Worm (Caenorhabditis elegans) whole organism, L2 larva: Measurements from ENCODE around the gene rnf-121.

Source experiments
- C34F6.9 ChIP-seq: fragments of 150-350 bp; optimal IDR thresholded peaks from 2 replicates; lab custom pipeline; 2014; ENCODE audit warnings: missing biosample characterization, missing genetic modification characterization
- F13H6.1 ChIP-seq: sonication (generic microtip); optimal IDR thresholded peaks from 2 replicates; lab custom pipeline; 2016; ENCODE audit warnings: missing genetic modification characterization, missing compliant biosample characterization
- R02D3.7 ChIP-seq: fragments of 150-350 bp; optimal IDR thresholded peaks from 2 replicates; lab custom pipeline; 2014; ENCODE audit warnings: missing biosample characterization, missing genetic modification characterization
- Y55F3AM.14 ChIP-seq: fragments of 200-800 bp; sonication (Bioruptor generic); optimal IDR thresholded peaks from 2 replicates; lab custom pipeline; 2018; ENCODE audit warnings: mild to moderate bottlenecking, missing genetic modification characterization, missing compliant biosample characterization
- ZK546.5 ChIP-seq: sonication (generic microtip); optimal IDR thresholded peaks from 2 replicates; lab custom pipeline; 2017; ENCODE audit warnings: missing biosample characterization, missing genetic modification characterization
- alr-1 ChIP-seq: fragments of 150-350 bp; optimal IDR thresholded peaks from 2 replicates; lab custom pipeline; 2014; ENCODE audit warnings: missing biosample characterization, missing genetic modification characterization
- ama-1 ChIP-seq: fragments of 150-350 bp; optimal IDR thresholded peaks from 2 replicates; lab custom pipeline; 2018; ENCODE audit warnings: inconsistent platforms
- blmp-1 ChIP-seq: sonication (generic microtip); optimal IDR thresholded peaks from 2 replicates; lab custom pipeline; 2017; ENCODE audit warnings: missing genetic modification characterization, mild to moderate bottlenecking, missing compliant biosample characterization, antibody characterized with exemption, moderate library complexity; ENCODE audit not compliant: insufficient read depth
- ceh-16 ChIP-seq: fragments of 150-350 bp; optimal IDR thresholded peaks from 2 replicates; lab custom pipeline; 2014; ENCODE audit warnings: missing biosample characterization, missing genetic modification characterization
- ceh-82 ChIP-seq: fragments of 150-350 bp; optimal IDR thresholded peaks from 2 replicates; lab custom pipeline; 2014; ENCODE audit warnings: missing biosample characterization, missing genetic modification characterization
- crh-2 ChIP-seq: sonication (generic microtip); optimal IDR thresholded peaks from 2 replicates; lab custom pipeline; 2017; ENCODE audit warnings: missing biosample characterization, missing genetic modification characterization
- egl-27 ChIP-seq: sonication (generic microtip); optimal IDR thresholded peaks from 3 replicates; lab custom pipeline; 2017; ENCODE audit warnings: missing biosample characterization, missing genetic modification reagents, missing genetic modification characterization
- elt-3 ChIP-seq: sonication (generic microtip); optimal IDR thresholded peaks from 2 replicates; lab custom pipeline; 2017; ENCODE audit warnings: missing biosample characterization, missing genetic modification characterization
- fos-1 ChIP-seq: fragments of 150-350 bp; optimal IDR thresholded peaks from 2 replicates; lab custom pipeline; 2014; ENCODE audit warnings: missing biosample characterization, missing genetic modification characterization
- gmeb-1 ChIP-seq: fragments of 150-350 bp; optimal IDR thresholded peaks from 2 replicates; lab custom pipeline; 2014; ENCODE audit warnings: missing biosample characterization, missing genetic modification characterization
- lin-11 ChIP-seq: fragments of 150-350 bp; sonication (generic microtip); optimal IDR thresholded peaks from 2 replicates; lab custom pipeline; 2014; ENCODE audit warnings: missing biosample characterization, missing genetic modification characterization, inconsistent platforms, mixed read lengths
- lin-13 ChIP-seq: fragments of 150-350 bp; optimal IDR thresholded peaks from 2 replicates; lab custom pipeline; 2014; ENCODE audit warnings: missing biosample characterization, missing genetic modification reagents, missing genetic modification characterization
- lin-39 ChIP-seq: fragments of 150-350 bp; optimal IDR thresholded peaks from 2 replicates; lab custom pipeline; 2014; ENCODE audit warnings: missing biosample characterization, missing genetic modification reagents, missing genetic modification characterization
- mbf-1 ChIP-seq: sonication (generic microtip); optimal IDR thresholded peaks from 2 replicates; lab custom pipeline; 2017; ENCODE audit warnings: missing biosample characterization, missing genetic modification characterization
- mdl-1 ChIP-seq, 2 experiments: fragments of 150-350 bp in 1 of 2; sonication (generic microtip) in 1 of 2; optimal IDR thresholded peaks; 2 replicates each; lab custom pipeline; 2017; ENCODE audit warnings: missing biosample characterization in 2 of 2, missing genetic modification characterization in 2 of 2
- nhr-10 ChIP-seq: sonication (generic microtip); optimal IDR thresholded peaks from 2 replicates; lab custom pipeline; 2017; ENCODE audit warnings: missing biosample characterization, missing genetic modification characterization
- nhr-11 ChIP-seq: fragments of 150-350 bp; optimal IDR thresholded peaks from 2 replicates; lab custom pipeline; 2014; ENCODE audit warnings: missing biosample characterization, missing genetic modification characterization
- nhr-12 ChIP-seq: fragments of 150-350 bp; optimal IDR thresholded peaks from 2 replicates; lab custom pipeline; 2014; ENCODE audit warnings: missing biosample characterization, missing genetic modification characterization
- nhr-23 ChIP-seq: fragments of 150-350 bp; optimal IDR thresholded peaks from 2 replicates; lab custom pipeline; 2014; ENCODE audit warnings: missing biosample characterization, missing genetic modification reagents, missing genetic modification characterization
- nhr-237 ChIP-seq: fragments of 150-350 bp; optimal IDR thresholded peaks from 2 replicates; lab custom pipeline; 2014; ENCODE audit warnings: missing biosample characterization, missing genetic modification characterization
- nhr-6 ChIP-seq: fragments of 150-350 bp; optimal IDR thresholded peaks from 2 replicates; lab custom pipeline; 2014; ENCODE audit warnings: missing biosample characterization, missing genetic modification characterization
- nhr-77 ChIP-seq: fragments of 150-350 bp; optimal IDR thresholded peaks from 2 replicates; lab custom pipeline; 2014; ENCODE audit warnings: missing biosample characterization, missing genetic modification characterization
- peb-1 ChIP-seq: fragments of 150-350 bp; optimal IDR thresholded peaks from 2 replicates; lab custom pipeline; 2014; ENCODE audit warnings: missing biosample characterization, missing genetic modification characterization
- sem-4 ChIP-seq: fragments of 150-350 bp; optimal IDR thresholded peaks from 2 replicates; lab custom pipeline; 2014; ENCODE audit warnings: missing biosample characterization, missing genetic modification reagents, missing genetic modification characterization
- skn-1 ChIP-seq: sonication (generic microtip); optimal IDR thresholded peaks from 2 replicates; lab custom pipeline; 2017; ENCODE audit warnings: missing biosample characterization, missing genetic modification characterization
- sma-3 ChIP-seq: sonication (generic microtip); optimal IDR thresholded peaks from 2 replicates; lab custom pipeline; 2016; ENCODE audit warnings: missing genetic modification reagents, missing genetic modification characterization, missing compliant biosample characterization
- sma-9 ChIP-seq, 2 experiments: fragments of 150-350 bp in 1 of 2; sonication (generic microtip) in 1 of 2; optimal IDR thresholded peaks; 2 replicates each; lab custom pipeline; 2014 to 2016; ENCODE audit warnings: missing genetic modification characterization in 2 of 2, mild to moderate bottlenecking in 1 of 2, missing biosample characterization in 1 of 2, missing compliant biosample characterization in 1 of 2, missing genetic modification reagents in 1 of 2, moderate library complexity in 1 of 2
- snpc-4 ChIP-seq: fragments of 150-350 bp; optimal IDR thresholded peaks from 2 replicates; lab custom pipeline; 2014; ENCODE audit warnings: missing biosample characterization, missing genetic modification characterization
- unc-39 ChIP-seq: fragments of 150-350 bp; optimal IDR thresholded peaks from 2 replicates; lab custom pipeline; 2014; ENCODE audit warnings: missing biosample characterization, missing genetic modification characterization
- unc-55 ChIP-seq: fragments of 150-350 bp; sonication (generic microtip); optimal IDR thresholded peaks from 3 replicates; lab custom pipeline; 2014; ENCODE audit warnings: missing biosample characterization, missing genetic modification reagents, missing genetic modification characterization
- unc-62 ChIP-seq: fragments of 150-350 bp; optimal IDR thresholded peaks from 2 replicates; lab custom pipeline; 2014; ENCODE audit warnings: missing biosample characterization, missing genetic modification reagents, missing genetic modification characterization
- zag-1 ChIP-seq: fragments of 150-350 bp; optimal IDR thresholded peaks from 2 replicates; lab custom pipeline; 2014; ENCODE audit warnings: missing biosample characterization, missing genetic modification characterization
- ztf-1 ChIP-seq: fragments of 200-800 bp; sonication (Bioruptor generic); conservative IDR thresholded peaks from 2 replicates; pipeline ENCODE4 v1.3.6; 2022; ENCODE audit warnings: missing genetic modification characterization, missing compliant biosample characterization
- ztf-4 ChIP-seq: fragments of 150-350 bp; optimal IDR thresholded peaks from 2 replicates; lab custom pipeline; 2014; ENCODE audit warnings: missing biosample characterization, missing genetic modification characterization

The rnf-121 gene

DNA sequence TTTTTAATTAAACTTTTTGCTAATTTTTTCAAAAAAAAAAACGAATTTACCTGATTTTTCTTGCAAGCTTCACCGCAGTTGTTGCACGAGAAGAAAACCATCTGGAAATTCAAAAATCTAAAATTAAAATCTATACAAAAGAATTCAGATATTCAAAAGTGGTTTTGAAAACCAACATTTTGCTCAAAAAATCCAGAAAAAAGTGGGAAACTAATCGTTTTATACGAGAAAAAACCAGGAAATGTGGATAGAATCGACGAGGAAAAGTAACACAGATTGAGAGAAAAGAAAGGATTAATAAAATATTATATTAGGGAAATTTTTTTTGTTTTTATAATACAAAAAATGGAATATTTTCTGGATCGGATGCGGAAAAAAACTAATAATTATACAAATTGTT lies 6.7 kb downstream of the rnf-121 start, which contains the start of gene C16C10.8:
Gene C16C10.8, minus strand, starts transcription at position 101 of the 400 bp plus-strand sequence.
- no peak for TF ChIP-seq unc-55 (GFP tag; lab: Kevin White, UChicago)
- no peak for TF ChIP-seq lin-13 (GFP tag; lab: Kevin White, UChicago)

DNA sequence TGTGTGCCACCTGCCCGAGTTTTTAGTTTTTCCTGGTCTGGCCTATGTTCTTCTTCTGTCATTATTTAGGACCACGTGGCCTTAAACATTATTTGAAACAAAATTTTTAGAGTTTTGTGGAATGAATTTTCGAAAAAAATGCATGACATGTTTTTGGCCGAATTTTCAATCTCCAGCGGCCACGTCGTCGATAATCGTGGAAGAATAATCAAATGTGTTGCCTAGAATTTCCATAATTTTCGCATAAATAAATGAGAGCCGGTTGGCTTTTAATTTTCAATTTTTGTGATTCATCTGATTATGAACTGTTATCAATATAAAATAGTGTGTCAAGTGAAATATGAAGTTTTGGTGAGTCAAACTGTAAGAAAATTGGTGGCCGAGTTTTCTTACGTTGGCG lies 9.8 kb downstream of the rnf-121 start, which contains the start of gene C01G12.16:
Gene C01G12.16, plus strand, starts transcription at position 301 of the 400 bp plus-strand sequence.
- TF ChIP-seq zag-1 (tag; lab: Kevin White, UChicago) (no peak), nhr-12 (tag; lab: Kevin White, UChicago) (no peak), nhr-11 (tag; lab: Kevin White, UChicago) (no peak), egl-27 (tag; lab: Kevin White, UChicago) (no peak), blmp-1 (tag; lab: Kevin White, UChicago) (no peak), unc-62 (GFP tag; lab: Kevin White, UChicago) (no peak)

DNA sequence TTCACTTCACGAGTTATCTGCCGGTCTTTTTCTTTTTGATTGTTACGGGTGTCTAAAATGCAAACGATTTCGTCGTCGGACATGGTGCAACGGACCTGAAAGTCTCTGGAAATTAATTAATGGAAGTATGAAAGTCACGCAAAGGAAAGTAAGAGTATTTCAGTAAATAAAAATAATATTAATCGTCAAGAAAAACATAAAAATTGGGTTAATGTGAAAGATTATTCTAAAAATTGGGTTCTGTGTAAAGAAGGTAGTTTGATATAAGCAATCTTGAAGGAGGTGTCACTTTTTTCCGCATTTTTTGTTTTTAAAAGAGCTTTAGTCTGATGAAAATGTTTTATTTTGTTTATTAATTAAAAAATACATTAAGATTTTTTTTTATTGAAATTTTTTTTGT lies 13.5 kb downstream of the rnf-121 start, which contains the start of gene C16C10.9:
Gene C16C10.9, minus strand, starts transcription at position 101 of the 400 bp plus-strand sequence.
- TF ChIP-seq nhr-237 (no peak), F13H6.1 (no peak), C34F6.9 (tag; lab: Kevin White, UChicago) (no peak), sma-3 (GFP tag; lab: Kevin White, UChicago) (no peak), ceh-16 (no peak), mdl-1 (tag; optimal IDR thresholded peaks at IDR 0.05; lab: Kevin White, UChicago) (no peak), lin-39 (tag; lab: Kevin White, UChicago) (no peak), fos-1 (tag; lab: Kevin White, UChicago) (no peak), crh-2 (no peak), unc-55 (GFP tag; lab: Kevin White, UChicago) (no peak)
- TF ChIP-seq, all 48 proteins: peak for 0

DNA sequence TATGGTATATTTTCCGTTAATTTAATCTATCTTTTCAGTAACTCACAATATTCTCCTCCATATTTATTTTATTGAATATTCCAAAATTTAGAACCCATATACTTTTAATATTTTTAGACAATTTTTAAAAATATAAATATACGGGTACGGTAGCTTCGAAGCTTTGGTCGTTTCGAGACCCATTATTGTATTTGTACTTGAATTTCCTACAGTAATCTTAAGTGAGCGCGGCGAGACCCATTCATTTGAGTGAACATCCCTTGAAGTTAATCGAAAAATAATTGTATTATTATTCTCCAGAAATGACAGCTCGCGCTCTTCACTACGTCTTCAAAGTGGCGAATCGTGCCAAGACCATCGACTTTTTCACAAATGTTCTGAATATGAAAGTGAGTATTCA lies 17.5 kb downstream of the rnf-121 start, which contains the start of gene glod-4:
Gene glod-4, plus strand, starts transcription at position 301 of the 400 bp plus-strand sequence.
- TF ChIP-seq ztf-1 (GFP tag; lab: Robert Waterston, UW) (no peak), alr-1 (no peak), ztf-4 (no peak), peb-1 (tag; lab: Kevin White, UChicago) (no peak), snpc-4 (tag; lab: Kevin White, UChicago) (no peak), Y55F3AM.14 (GFP tag; lab: Kevin White, UChicago) (no peak), gmeb-1 (tag; lab: Kevin White, UChicago) (no peak), sma-9 (GFP tag; optimal IDR thresholded peaks at IDR 0.05; lab: Kevin White, UChicago) (no peak), sma-9 (tag; optimal IDR thresholded peaks at IDR 0.05; lab: Kevin White, UChicago) (no peak), egl-27 (tag; lab: Kevin White, UChicago) (no peak), ZK546.5 (no peak), elt-3 (tag; lab: Kevin White, UChicago) (no peak), nhr-6 (tag; lab: Kevin White, UChicago) (no peak), mdl-1 (tag; optimal IDR thresholded peaks at IDR 0.05; lab: Kevin White, UChicago) (no peak), nhr-10 (tag; lab: Kevin White, UChicago) (no peak), lin-11 (tag; lab: Kevin White, UChicago) (no peak), unc-39 (no peak), F13H6.1 (no peak), ama-1 (lab: Kevin White, UChicago) (no peak), fos-1 (tag; lab: Kevin White, UChicago) (no peak)
- TF ChIP-seq, all 48 proteins: peak for 0

DNA sequence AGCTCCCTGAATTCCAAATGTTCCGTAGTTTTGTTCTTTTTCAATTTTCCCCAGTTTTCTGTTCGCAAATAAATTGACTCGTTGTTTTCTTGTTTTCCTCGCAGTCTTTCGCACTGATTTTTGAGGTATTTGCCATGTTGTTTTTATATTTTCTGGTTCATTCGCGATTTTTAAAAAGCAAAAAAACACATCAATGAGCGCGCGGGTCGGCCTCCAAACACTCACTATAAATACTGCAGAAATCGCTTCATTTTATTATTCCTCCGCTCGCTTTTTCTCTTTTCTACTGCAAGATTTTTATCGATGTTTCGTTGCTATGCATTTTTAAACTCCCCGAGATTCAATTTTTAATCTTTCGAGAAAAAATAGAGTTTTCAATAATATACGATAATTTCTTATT lies 17.9 kb downstream of the rnf-121 start:
- no peak for TF ChIP-seq nhr-77 (tag; lab: Kevin White, UChicago)
- TF ChIP-seq unc-62 (GFP tag; lab: Kevin White, UChicago) = no peak
- no peak for TF ChIP-seq F13H6.1
- TF ChIP-seq, all 48 proteins: peak for 0

DNA sequence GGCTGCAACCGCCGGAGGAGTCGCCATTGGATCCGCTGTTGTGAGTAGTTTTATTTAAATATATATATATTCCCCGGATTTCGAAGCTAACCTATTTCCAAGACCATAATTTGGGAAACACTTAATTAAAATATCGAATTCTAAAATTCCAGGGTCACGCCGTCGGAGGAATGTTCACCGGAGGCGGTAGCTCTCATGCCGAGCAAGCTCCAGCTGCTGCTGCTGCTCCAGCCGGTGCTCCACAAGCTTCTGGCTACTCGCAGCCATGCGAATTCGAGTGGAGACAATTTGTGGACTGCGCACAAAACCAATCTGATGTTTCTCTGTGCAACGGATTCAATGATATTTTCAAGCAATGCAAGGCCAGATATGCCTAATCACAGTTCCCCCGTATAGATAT lies 18.4 kb downstream of the rnf-121 start:
- TF ChIP-seq sem-4 (tag; lab: Kevin White, UChicago) = no peak
- no peak for TF ChIP-seq lin-13 (GFP tag; lab: Kevin White, UChicago)
- no peak for TF ChIP-seq skn-1 (tag; lab: Kevin White, UChicago)
- TF ChIP-seq ceh-82 (tag; lab: Kevin White, UChicago) = no peak
- no peak for TF ChIP-seq mbf-1 (tag; lab: Kevin White, UChicago)
- no peak for TF ChIP-seq elt-3 (tag; lab: Kevin White, UChicago)
- no peak for TF ChIP-seq nhr-23 (tag; lab: Kevin White, UChicago)
- TF ChIP-seq crh-2 = no peak
- TF ChIP-seq R02D3.7 (tag; lab: Kevin White, UChicago) = no peak
- no peak for TF ChIP-seq nhr-237
